Worm (Caenorhabditis elegans) whole organism, young adult: Measurements from ENCODE around the gene rha-2.

ENCODE experiments used
- F22D6.2 ChIP-seq: sonication (generic microtip); optimal IDR thresholded peaks from 2 replicates; lab custom pipeline; 2016; ENCODE audit warnings: mild to moderate bottlenecking, missing genetic modification characterization, missing compliant biosample characterization
- F57C9.4 ChIP-seq: sonication (generic microtip); optimal IDR thresholded peaks from 2 replicates; lab custom pipeline; 2017; ENCODE audit warnings: mild to moderate bottlenecking, missing genetic modification characterization, missing compliant biosample characterization
- Y56A3A.18 ChIP-seq: fragments of 200-800 bp; sonication (Bioruptor generic); IDR thresholded peaks from 2 replicates; pipeline ENCODE4 v1.3.6; 2022; ENCODE audit warnings: missing genetic modification reagents, missing genetic modification characterization, missing compliant biosample characterization
- ama-1 ChIP-seq, 3 experiments: fragments of 150-350 bp in 1 of 3; sonication (generic microtip) in 2 of 3; optimal IDR thresholded peaks; 2 replicates each; lab custom pipeline; 2014 to 2018; ENCODE audit warnings: missing biosample characterization in 2 of 3, missing genetic modification characterization in 2 of 3, missing genetic modification reagents in 2 of 3
- madf-3 ChIP-seq: fragments of 200-800 bp; sonication (Bioruptor generic); IDR thresholded peaks from 2 replicates; pipeline ENCODE4 v1.3.6; 2022; ENCODE audit warnings: missing genetic modification reagents, missing genetic modification characterization, missing compliant biosample characterization
- nfyb-1 ChIP-seq: fragments of 200-800 bp; sonication (Bioruptor generic); IDR thresholded peaks from 2 replicates; pipeline ENCODE4 v1.3.6; 2022; ENCODE audit warnings: missing genetic modification reagents, missing genetic modification characterization, missing compliant biosample characterization
- tbx-9 ChIP-seq: sonication (generic microtip); optimal IDR thresholded peaks from 2 replicates; lab custom pipeline; 2016; ENCODE audit warnings: borderline replicate concordance, missing genetic modification characterization, inconsistent platforms, missing compliant biosample characterization
- ztf-18 ChIP-seq: sonication (generic microtip); optimal IDR thresholded peaks from 2 replicates; lab custom pipeline; 2016; ENCODE audit warnings: missing genotype, mild to moderate bottlenecking, missing genetic modification characterization, missing compliant biosample characterization
- ztf-6 ChIP-seq: fragments of 200-800 bp; sonication (Bioruptor generic); IDR thresholded peaks from 2 replicates; pipeline ENCODE4 v1.3.6; 2022; ENCODE audit warnings: missing genetic modification reagents, missing genetic modification characterization, missing compliant biosample characterization

ce11 chrIII:8593620-8594019, 20.7 kb downstream of the rha-2 start, which contains the start of gene C06E1.7:
- TF ChIP-seq nfyb-1 (GFP tag; lab: Robert Waterston, UW) (no peak), ama-1 (optimal IDR thresholded peaks at IDR 0.05; lab: Kevin White, UChicago) (no peak), ama-1 (GFP tag; optimal IDR thresholded peaks at IDR 0.05; lab: Kevin White, UChicago) (no peak), Y56A3A.18 (GFP tag; lab: Robert Waterston, UW) (no peak), F22D6.2 (tag; lab: Kevin White, UChicago) (no peak), F57C9.4 (tag; lab: Kevin White, UChicago) (no peak), ztf-6 (no peak), tbx-9 (tag; lab: Kevin White, UChicago) (no peak), madf-3 (GFP tag; lab: Robert Waterston, UW) (no peak), ztf-18 (no peak)
